Worm (Caenorhabditis elegans) whole organism, mixed stage, embryonic: ENCODE data around the gene Y45F10D.2.

Experiments
- ceh-39 ChIP-seq: fragments of 150-350 bp; optimal IDR thresholded peaks from 2 replicates; lab custom pipeline; 2014; ENCODE audit warnings: missing biosample characterization, missing genetic modification characterization
- ceh-83 ChIP-seq: fragments of 200-800 bp; sonication (Bioruptor generic); optimal IDR thresholded peaks from 2 replicates; lab custom pipeline; 2018; ENCODE audit warnings: mild to moderate bottlenecking, missing genetic modification characterization, missing compliant biosample characterization

ce11 chrIV:13748798-13749197, 25.7 kb downstream of the Y45F10D.2 start:
- TF ChIP-seq ceh-83 (GFP tag; lab: Kevin White, UChicago) (no peak), ceh-39 (tag; lab: Kevin White, UChicago) (no peak)
